Fruit fly (Drosophila melanogaster): ENCODE results near the gene CG2182.

CG2182 gene

DNA sequence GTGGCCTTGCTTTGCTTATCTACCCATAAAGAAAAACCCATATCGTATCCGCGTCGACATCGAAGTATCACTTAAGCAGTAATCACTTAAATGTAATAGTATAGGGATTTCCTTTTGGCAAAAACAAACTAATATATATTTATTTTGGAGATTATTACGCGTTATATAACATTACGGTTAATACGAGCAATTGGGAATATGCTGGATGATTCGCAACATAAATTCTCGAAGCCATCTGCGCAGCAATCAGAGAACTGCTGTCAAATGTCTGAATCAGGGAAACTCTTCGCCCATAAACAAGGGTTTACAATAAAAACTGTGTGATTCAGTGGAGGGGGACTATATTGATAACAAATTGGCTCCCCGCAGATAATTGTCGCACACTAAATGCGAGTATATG lies 49.1 kb downstream of the CG2182 start:
- TF ChIP-seq CG6808 (GFP tag; optimal IDR thresholded peaks at IDR 0.05) (no peak), vri (GFP tag; optimal IDR thresholded peaks at IDR 0.05) (peak; percentile 11)

DNA sequence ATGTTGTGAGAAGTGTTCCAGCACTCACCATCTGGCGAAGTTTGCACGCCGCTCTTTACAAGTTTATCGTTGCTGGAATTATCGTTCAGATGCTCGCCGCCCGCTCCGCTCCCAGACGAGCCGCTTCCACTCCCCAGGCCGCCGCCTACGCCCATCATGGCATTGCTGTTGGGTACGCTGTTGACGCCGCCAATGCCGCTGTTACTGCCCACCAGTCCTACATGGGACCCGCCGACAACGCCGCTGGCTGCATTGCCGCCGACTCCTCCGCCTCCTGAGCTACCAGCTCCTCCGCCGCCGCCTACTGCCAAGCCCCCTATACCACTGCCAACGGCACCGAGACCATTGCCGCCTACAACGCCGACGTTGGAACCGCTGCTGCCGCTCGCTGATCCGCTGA lies 51.3 kb downstream of the CG2182 start:
- TF ChIP-seq CG8119 (GFP tag; IDR thresholded peaks at IDR 0.05) (no peak), Hr38 (GFP tag; optimal IDR thresholded peaks at IDR 0.05) (no peak), CG10631 (GFP tag; optimal IDR thresholded peaks at IDR 0.05) (no peak), CG10669 (GFP tag; optimal IDR thresholded peaks at IDR 0.05) (no peak), acj6 (GFP tag; optimal IDR thresholded peaks at IDR 0.05) (no peak), lz (GFP tag; optimal IDR thresholded peaks at IDR 0.05) (no peak), CG6854 (GFP tag; optimal IDR thresholded peaks at IDR 0.05) (no peak), CG31627 (GFP tag; optimal IDR thresholded peaks at IDR 0.05) (no peak), dac (GFP tag; optimal IDR thresholded peaks at IDR 0.05) (no peak)

DNA sequence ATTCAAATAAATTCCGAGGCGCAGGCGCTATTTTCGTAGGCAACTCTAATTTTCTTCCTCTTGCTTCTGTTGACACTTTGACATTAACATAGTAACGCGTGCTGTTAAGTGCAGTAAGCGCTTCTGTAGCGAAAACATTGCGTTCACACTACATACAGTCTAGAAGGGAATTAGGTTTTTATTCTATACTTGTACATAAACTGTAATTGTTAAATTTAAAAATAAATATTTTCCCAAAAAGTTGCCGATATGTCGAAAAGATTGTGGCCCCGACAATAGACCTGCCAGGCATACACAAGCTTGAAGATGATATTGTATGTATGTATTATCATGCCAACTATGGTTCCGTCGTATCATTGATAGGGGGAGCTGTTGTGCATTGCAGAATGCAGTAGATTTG lies 53.2 kb downstream of the CG2182 start, which contains the start of gene asl:
asl (minus strand) TSS at position 67 of the 400 bp plus-strand sequence.
- TF ChIP-seq eg (GFP tag; IDR thresholded peaks at IDR 0.05) (peak; percentile 76), Ets21C (GFP tag; optimal IDR thresholded peaks at IDR 0.05) (peak; percentile 20), CG3032 (tag; optimal IDR thresholded peaks at IDR 0.05) (peak; percentile 63), fkh (GFP tag; optimal IDR thresholded peaks at IDR 0.05) (peak; percentile 86), CG10631 (GFP tag; optimal IDR thresholded peaks at IDR 0.05) (no peak), CG8119 (GFP tag; IDR thresholded peaks at IDR 0.05) (no peak), cyc (GFP tag; optimal IDR thresholded peaks at IDR 0.05) (peak; percentile 47), esn (GFP tag; optimal IDR thresholded peaks at IDR 0.05) (peak; percentile 68), fd85E (GFP tag; optimal IDR thresholded peaks at IDR 0.05) (no peak), dsx (GFP tag; optimal IDR thresholded peaks at IDR 0.05; ENCODE audit: poor library complexity, severe bottlenecking) (peak; percentile 74), Gug (GFP tag; IDR thresholded peaks at IDR 0.05) (peak; percentile 54; the same call in 1 of the 2 replicates), lz (GFP tag; optimal IDR thresholded peaks at IDR 0.05) (peak; percentile 62), CG11294 (GFP tag; IDR thresholded peaks at IDR 0.05) (peak; percentile 16; the same call in 1 of the 2 replicates), Ets96B (tag; optimal IDR thresholded peaks at IDR 0.05) (peak; percentile 23), Eip93F (GFP tag; optimal IDR thresholded peaks at IDR 0.05) (peak; percentile 70), Sox15 (GFP tag; optimal IDR thresholded peaks at IDR 0.05) (peak; percentile 8), net (GFP tag; optimal IDR thresholded peaks at IDR 0.05) (no peak), acj6 (GFP tag; optimal IDR thresholded peaks at IDR 0.05) (peak; percentile 39), Lpt (GFP tag; optimal IDR thresholded peaks at IDR 0.05) (peak; percentile 37), CG15336 (GFP tag; IDR thresholded peaks at IDR 0.05) (peak; percentile 44), CG31627 (GFP tag; optimal IDR thresholded peaks at IDR 0.05) (peak; percentile 67), CG6792 (GFP tag; optimal IDR thresholded peaks at IDR 0.05) (peak; percentile 38), OdsH (GFP tag; optimal IDR thresholded peaks at IDR 0.05) (no peak), vri (GFP tag; optimal IDR thresholded peaks at IDR 0.05) (peak; percentile 41), CG6808 (GFP tag; optimal IDR thresholded peaks at IDR 0.05) (peak; percentile 11), Sox14 (GFP tag; optimal IDR thresholded peaks at IDR 0.05) (peak; percentile 64), CG8632 (GFP tag; optimal IDR thresholded peaks at IDR 0.05) (peak; percentile 27), CG16779 (tag; optimal IDR thresholded peaks at IDR 0.05) (no peak), svp (GFP tag) (no peak), Hr39 (GFP tag; optimal IDR thresholded peaks at IDR 0.05) (peak; percentile 64), Eip75B (GFP tag; optimal IDR thresholded peaks at IDR 0.05) (peak; percentile 60), Eip78C (GFP tag) (peak; percentile 90), CG1621 (tag; optimal IDR thresholded peaks at IDR 0.05) (peak; percentile 33), dac (GFP tag; optimal IDR thresholded peaks at IDR 0.05) (peak; percentile 26), CG6276 (GFP tag; optimal IDR thresholded peaks at IDR 0.05) (no peak), CG6854 (GFP tag; optimal IDR thresholded peaks at IDR 0.05) (no peak), CG6163 (GFP tag; IDR thresholded peaks at IDR 0.05) (peak; percentile 70), salr (GFP tag; optimal IDR thresholded peaks at IDR 0.05) (peak in 1 of 2 experiments; percentile 9), Hr4 (GFP tag; optimal IDR thresholded peaks at IDR 0.05) (peak; percentile 60), topi (GFP tag; optimal IDR thresholded peaks at IDR 0.05) (peak; percentile 43)

All from whole organism, prepupa.